Worm (Caenorhabditis elegans) whole organism, mixed stage, embryonic: Measurements from ENCODE around the gene prp-19.
A peak's percentile ranks its signal among the peaks of the same experiment; 100 is the strongest.

Experiments
- M03D4.4 ChIP-seq: sonication (generic microtip); optimal IDR thresholded peaks from 2 replicates; lab custom pipeline; 2017; ENCODE audit warnings: mild to moderate bottlenecking, missing genetic modification characterization, missing compliant biosample characterization
- bed-3 ChIP-seq: fragments of 200-800 bp; sonication (Bioruptor generic); optimal IDR thresholded peaks from 3 replicates; lab custom pipeline; 2018; ENCODE audit warnings: mild to moderate bottlenecking, missing genetic modification characterization, moderate library complexity, missing compliant biosample characterization
- blmp-1 ChIP-seq: fragments of 150-350 bp; optimal IDR thresholded peaks from 2 replicates; lab custom pipeline; 2014; ENCODE audit warnings: missing biosample characterization, missing genetic modification characterization
- ces-1 ChIP-seq: fragments of 150-350 bp; optimal IDR thresholded peaks from 2 replicates; lab custom pipeline; 2014; ENCODE audit warnings: missing biosample characterization, missing genetic modification reagents, missing genetic modification characterization
- cnd-1 ChIP-seq: fragments of 200-800 bp; sonication (Bioruptor generic); optimal IDR thresholded peaks from 2 replicates; lab custom pipeline; 2018; ENCODE audit warnings: mild to moderate bottlenecking, missing genetic modification characterization, missing compliant biosample characterization
- drap-1 ChIP-seq: fragments of 200-800 bp; sonication (Bioruptor generic); optimal IDR thresholded peaks from 3 replicates; lab custom pipeline; 2018; ENCODE audit warnings: mild to moderate bottlenecking, missing genetic modification characterization, missing compliant biosample characterization
- elt-1 ChIP-seq: sonication (generic microtip); optimal IDR thresholded peaks from 2 replicates; lab custom pipeline; 2017; ENCODE audit warnings: missing genetic modification characterization, mild to moderate bottlenecking, missing compliant biosample characterization, antibody characterized with exemption, moderate library complexity, borderline replicate concordance; ENCODE audit not compliant: insufficient read depth
- elt-3 ChIP-seq: fragments of 150-350 bp; optimal IDR thresholded peaks from 2 replicates; lab custom pipeline; 2014; ENCODE audit warnings: missing biosample characterization, missing genetic modification characterization
- flh-1 ChIP-seq: fragments of 200-800 bp; sonication (Bioruptor generic); optimal IDR thresholded peaks from 2 replicates; lab custom pipeline; 2018; ENCODE audit warnings: mild to moderate bottlenecking, missing genetic modification characterization, moderate library complexity, missing compliant biosample characterization
- ham-2 ChIP-seq: fragments of 200-800 bp; sonication (Bioruptor generic); optimal IDR thresholded peaks from 2 replicates; lab custom pipeline; 2018; ENCODE audit warnings: mild to moderate bottlenecking, missing genetic modification characterization, missing compliant biosample characterization
- hlh-1 ChIP-seq: fragments of 150-350 bp; optimal IDR thresholded peaks from 2 replicates; lab custom pipeline; 2014; ENCODE audit warnings: missing biosample characterization, missing genetic modification reagents, missing genetic modification characterization
- lin-13 ChIP-seq: fragments of 150-350 bp; optimal IDR thresholded peaks from 2 replicates; lab custom pipeline; 2014; ENCODE audit warnings: missing biosample characterization, missing genetic modification characterization
- lin-32 ChIP-seq: fragments of 200-800 bp; sonication (Bioruptor generic); optimal IDR thresholded peaks from 2 replicates; lab custom pipeline; 2018; ENCODE audit warnings: mild to moderate bottlenecking, missing genetic modification characterization, missing compliant biosample characterization
- lsy-2 ChIP-seq: fragments of 150-350 bp; optimal IDR thresholded peaks from 2 replicates; lab custom pipeline; 2014; ENCODE audit warnings: missing biosample characterization, missing genetic modification characterization
- mep-1 ChIP-seq: fragments of 150-350 bp; optimal IDR thresholded peaks from 2 replicates; lab custom pipeline; 2017; ENCODE audit warnings: missing biosample characterization, missing genetic modification reagents, missing genetic modification characterization, inconsistent platforms
- nhr-12 ChIP-seq: fragments of 150-350 bp; optimal IDR thresholded peaks from 2 replicates; lab custom pipeline; 2014; ENCODE audit warnings: missing biosample characterization, missing genetic modification characterization
- nhr-28 ChIP-seq: fragments of 150-350 bp; optimal IDR thresholded peaks from 2 replicates; lab custom pipeline; 2014; ENCODE audit warnings: missing biosample characterization, missing genetic modification characterization
- nhr-76 ChIP-seq: sonication (generic microtip); optimal IDR thresholded peaks from 2 replicates; lab custom pipeline; 2017; ENCODE audit warnings: missing biosample characterization, missing genetic modification characterization
- pha-4 ChIP-seq: fragments of 150-350 bp; optimal IDR thresholded peaks from 2 replicates; lab custom pipeline; 2018; ENCODE audit warnings: missing biosample characterization, missing genetic modification reagents, missing genetic modification characterization
- sem-2 ChIP-seq: fragments of 200-800 bp; sonication (Bioruptor generic); optimal IDR thresholded peaks from 2 replicates; lab custom pipeline; 2018; ENCODE audit warnings: mild to moderate bottlenecking, missing genetic modification characterization, missing compliant biosample characterization
- snpc-4 ChIP-seq: fragments of 150-350 bp; optimal IDR thresholded peaks from 2 replicates; lab custom pipeline; 2014; ENCODE audit warnings: missing biosample characterization, missing genetic modification characterization
- sptf-1 ChIP-seq: sonication (generic microtip); optimal IDR thresholded peaks from 2 replicates; lab custom pipeline; 2017; ENCODE audit warnings: mild to moderate bottlenecking, missing genetic modification characterization, moderate library complexity, missing compliant biosample characterization
- unc-120 ChIP-seq: sonication (generic microtip); optimal IDR thresholded peaks from 2 replicates; lab custom pipeline; 2017; ENCODE audit warnings: missing genetic modification characterization, missing compliant biosample characterization; ENCODE audit not compliant: poor library complexity, severe bottlenecking
- unc-62 ChIP-seq: fragments of 150-350 bp; optimal IDR thresholded peaks from 2 replicates; lab custom pipeline; 2014; ENCODE audit warnings: missing biosample characterization, missing genetic modification reagents, missing genetic modification characterization
- zip-8 ChIP-seq: fragments of 150-350 bp; optimal IDR thresholded peaks from 2 replicates; lab custom pipeline; 2014; ENCODE audit warnings: missing biosample characterization, missing genetic modification characterization
- ztf-11 ChIP-seq: fragments of 150-350 bp; optimal IDR thresholded peaks from 2 replicates; lab custom pipeline; 2014; ENCODE audit warnings: missing biosample characterization, missing genetic modification characterization

prp-19 gene

DNA sequence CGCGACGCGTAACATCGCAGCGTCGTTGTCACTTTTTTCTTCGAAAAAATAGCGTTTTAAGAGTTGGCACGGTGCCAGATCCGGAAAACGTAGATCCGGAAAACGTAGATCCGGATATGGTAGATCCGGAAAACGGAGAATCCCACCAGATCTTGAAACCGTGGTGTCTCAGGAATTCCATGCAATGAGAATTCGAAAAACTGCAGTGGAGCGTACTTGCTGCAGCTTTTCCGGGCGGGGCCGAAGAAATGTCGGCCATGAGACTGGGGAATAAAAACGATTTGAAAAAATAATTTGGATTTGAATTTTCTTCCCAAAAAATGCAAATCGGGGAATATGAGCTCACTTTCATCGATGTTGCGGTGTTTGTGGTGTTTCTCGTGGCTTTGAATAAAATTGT is 625 bp upstream of the prp-19 start, which contains the start of gene K10D2.5 (continued):
- TF ChIP-seq lsy-2 (peak; percentile 83), blmp-1 (no peak), lin-32 (GFP tag; lab: Kevin White, UChicago) (peak; percentile 77), sptf-1 (tag; lab: Kevin White, UChicago) (peak; percentile 84), elt-3 (tag; lab: Kevin White, UChicago) (no peak), bed-3 (GFP tag; lab: Kevin White, UChicago) (no peak), pha-4 (peak; percentile 53), zip-8 (no peak)

DNA sequence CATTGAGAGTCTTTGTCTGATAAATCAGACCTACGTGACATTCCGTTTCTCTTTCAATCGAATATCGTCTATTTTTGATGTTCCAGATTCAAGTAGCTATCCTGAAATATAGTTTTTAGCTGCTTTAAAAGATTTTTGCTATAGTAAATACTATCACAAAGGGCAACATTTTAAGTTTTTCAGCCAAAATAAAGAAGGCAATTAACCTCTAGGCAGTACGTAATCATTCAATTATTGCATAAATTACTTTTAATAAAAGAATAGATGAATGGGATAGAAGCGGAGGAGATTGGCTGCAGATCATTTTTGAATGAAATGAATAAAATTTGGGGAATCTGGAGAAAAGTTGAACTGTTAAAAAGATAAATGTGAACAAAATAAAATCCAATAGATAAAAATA is 2.1 kb downstream of the prp-19 start, which contains the start of gene ulp-1:
Gene ulp-1 (minus strand): TSS at position 101 of the 400 bp plus-strand sequence.
- no peak for TF ChIP-seq nhr-28 (tag; lab: Kevin White, UChicago)
- TF ChIP-seq snpc-4 (tag; lab: Kevin White, UChicago): no peak
- no peak for TF ChIP-seq unc-62 (GFP tag; lab: Kevin White, UChicago)
- no peak for TF ChIP-seq ces-1
- no peak for TF ChIP-seq mep-1
- TF ChIP-seq nhr-76 (tag; lab: Kevin White, UChicago): no peak
- TF ChIP-seq nhr-12 (tag; lab: Kevin White, UChicago): no peak
- TF ChIP-seq zip-8: no peak
- no peak for TF ChIP-seq unc-120 (tag; lab: Kevin White, UChicago)
- no peak for TF ChIP-seq flh-1
- no peak for TF ChIP-seq lin-32 (GFP tag; lab: Kevin White, UChicago)
- TF ChIP-seq elt-1 (tag; lab: Kevin White, UChicago): no peak
- TF ChIP-seq lin-13 (tag; lab: Kevin White, UChicago): no peak
- TF ChIP-seq blmp-1: no peak
- TF ChIP-seq ztf-11 (tag; lab: Kevin White, UChicago): no peak

DNA sequence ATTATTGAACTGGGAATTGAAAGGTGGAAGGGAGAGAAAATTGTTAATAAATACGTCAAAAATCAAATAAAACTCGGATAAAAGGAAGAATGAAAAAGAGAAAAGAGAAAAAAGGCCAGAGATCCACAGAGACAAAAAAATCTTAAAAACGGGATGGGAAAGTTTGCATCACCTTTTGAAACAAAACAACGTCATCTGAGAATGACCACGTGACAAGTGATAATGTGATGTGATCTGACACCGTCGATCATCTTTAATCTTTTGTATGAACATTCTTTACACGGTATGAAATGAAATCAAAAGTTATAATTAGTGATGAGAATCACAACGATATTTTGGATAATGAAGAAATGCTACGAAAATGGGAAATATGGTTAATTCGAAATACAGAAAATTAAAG is 6.1 kb downstream of the prp-19 start:
- TF ChIP-seq elt-3 (tag; lab: Kevin White, UChicago) (no peak), mep-1 (no peak)

DNA sequence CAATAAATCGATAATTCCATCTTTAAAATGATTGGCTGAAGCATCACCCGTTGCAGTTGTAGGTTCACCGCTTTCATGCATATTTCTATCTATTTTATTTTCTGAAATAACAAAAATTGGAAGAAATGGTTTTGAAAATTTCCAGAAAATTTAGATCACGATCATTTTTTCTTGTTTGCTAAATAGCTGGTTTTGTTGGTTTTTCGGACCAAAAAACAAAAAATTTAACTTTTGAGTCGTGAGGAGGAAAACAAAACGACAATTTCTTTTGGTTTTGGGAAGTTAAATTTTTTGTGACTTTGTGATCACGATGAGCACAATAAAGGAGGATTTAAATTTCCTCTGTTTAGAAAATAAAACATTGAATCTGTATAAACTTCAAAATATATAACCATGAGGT is 6.6 kb downstream of the prp-19 start, which contains the start of gene T10F2.2:
Gene T10F2.2 (minus strand): TSS at position 101 of the 400 bp plus-strand sequence.
- no peak for TF ChIP-seq ces-1
- no peak for TF ChIP-seq ham-2 (GFP tag; lab: Kevin White, UChicago)
- no peak for TF ChIP-seq unc-62 (GFP tag; lab: Kevin White, UChicago)
- no peak for TF ChIP-seq drap-1 (GFP tag; lab: Kevin White, UChicago)
- TF ChIP-seq snpc-4 (tag; lab: Kevin White, UChicago): no peak
- TF ChIP-seq pha-4: no peak
- no peak for TF ChIP-seq ztf-11 (tag; lab: Kevin White, UChicago)
- TF ChIP-seq M03D4.4 (tag; lab: Kevin White, UChicago): no peak
- no peak for TF ChIP-seq hlh-1 (tag; lab: Kevin White, UChicago)
- no peak for TF ChIP-seq nhr-12 (tag; lab: Kevin White, UChicago)
- no peak for TF ChIP-seq cnd-1 (tag; lab: Kevin White, UChicago)
- no peak for TF ChIP-seq unc-120 (tag; lab: Kevin White, UChicago)
- TF ChIP-seq, all 35 proteins: peak for 0

DNA sequence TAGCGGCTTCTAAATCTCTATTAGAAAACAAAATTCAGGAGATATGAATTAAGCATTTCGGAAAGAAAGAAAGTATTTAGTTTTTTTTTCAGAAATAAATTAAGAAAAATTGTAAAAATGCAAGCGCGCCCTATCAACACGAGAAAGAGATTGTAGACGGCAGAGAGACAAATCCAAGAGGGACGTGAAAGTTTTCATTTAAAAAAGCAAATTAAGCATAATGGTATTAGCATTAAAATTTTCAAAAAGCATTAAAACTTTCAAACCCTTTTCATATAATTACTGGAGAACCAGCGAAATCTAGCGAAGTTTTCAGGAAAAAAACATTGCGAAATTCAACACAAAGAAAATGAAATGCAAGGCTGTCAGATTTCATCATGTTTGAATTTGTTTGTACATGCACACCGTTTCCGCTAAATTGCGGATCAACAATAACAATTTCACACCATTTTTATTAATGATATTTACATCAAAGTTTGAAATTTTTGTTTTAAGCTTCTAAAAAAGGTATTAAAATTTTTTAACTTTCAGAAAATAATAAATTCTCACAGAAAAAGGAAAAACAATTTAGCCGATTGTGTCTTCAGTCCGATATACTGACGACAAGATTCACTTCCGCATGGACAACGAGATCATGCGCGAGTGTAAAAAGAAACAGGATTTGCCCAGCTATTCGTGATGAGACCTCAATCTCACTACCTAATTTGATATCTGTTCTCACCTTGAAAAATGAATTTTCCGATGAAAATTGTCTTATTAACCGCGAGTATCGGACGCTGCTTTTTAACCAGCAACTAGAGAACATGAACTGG is 8.8 kb downstream of the prp-19 start, which contains the start of gene gars-1:
Gene gars-1 (minus strand): TSS at position 808 of the 812 bp plus-strand sequence.
- TF ChIP-seq elt-1 (tag; lab: Kevin White, UChicago) (no peak), mep-1 (peak; percentile 30), ces-1 (peak; percentile 73)
- TF ChIP-seq, all 35 proteins: peak for 2

DNA sequence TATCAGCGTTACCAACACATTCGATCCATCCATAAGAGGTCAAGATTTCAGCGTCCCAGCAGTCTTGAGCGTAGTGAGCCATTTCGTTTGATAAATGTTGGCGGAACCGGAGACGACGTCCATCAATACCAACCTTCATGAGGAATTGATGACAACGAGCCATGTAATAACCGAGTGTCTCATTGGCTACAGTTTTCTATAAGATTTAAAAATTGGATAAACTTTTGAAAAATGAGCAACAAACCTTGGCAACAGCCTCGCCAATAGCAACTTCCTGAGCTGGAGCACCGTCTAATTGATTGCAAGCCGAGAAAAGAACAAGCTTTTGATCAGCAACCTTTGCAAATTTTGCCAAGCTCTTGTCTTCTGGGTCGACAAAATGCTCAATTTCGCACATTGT is 11.0 kb downstream of the prp-19 start:
- TF ChIP-seq mep-1 (no peak), sem-2 (GFP tag; lab: Kevin White, UChicago) (no peak), blmp-1 (no peak), ztf-11 (tag; lab: Kevin White, UChicago) (no peak)
